Worm (Caenorhabditis elegans) whole organism, L4 larva: ENCODE data around the gene mcm-5.
A peak's percentile ranks its signal among the peaks of the same experiment; 100 is the strongest.

ENCODE experiments used
- D1046.2 ChIP-seq: fragments of 200-800 bp; sonication (Bioruptor generic); IDR thresholded peaks from 2 replicates; pipeline ENCODE4 v1.3.6; 2022; ENCODE audit warnings: missing genetic modification characterization, missing compliant biosample characterization
- F37D6.2 ChIP-seq: sonication (generic microtip); optimal IDR thresholded peaks from 2 replicates; lab custom pipeline; 2016; ENCODE audit warnings: mild to moderate bottlenecking, missing genetic modification characterization, missing compliant biosample characterization
- F49E8.2 ChIP-seq: sonication (generic microtip); optimal IDR thresholded peaks from 2 replicates; lab custom pipeline; 2016; ENCODE audit warnings: missing compliant biosample characterization, mild to moderate bottlenecking, missing genetic modification characterization, borderline replicate concordance
- R02D3.7 ChIP-seq: fragments of 150-350 bp; sonication (generic microtip); optimal IDR thresholded peaks from 3 replicates; lab custom pipeline; 2014; ENCODE audit warnings: missing biosample characterization, missing genetic modification characterization
- T26A8.4 ChIP-seq: fragments of 200-800 bp; sonication (Bioruptor generic); IDR thresholded peaks from 2 replicates; pipeline ENCODE4 v1.3.6; 2022; ENCODE audit warnings: missing genetic modification characterization, missing compliant biosample characterization
- Y5F2A.4 ChIP-seq: fragments of 200-800 bp; sonication (Bioruptor generic); optimal IDR thresholded peaks from 2 replicates; lab custom pipeline; 2018; ENCODE audit warnings: mild to moderate bottlenecking, missing genetic modification characterization, missing compliant biosample characterization
- Y75B8A.6 ChIP-seq: fragments of 200-800 bp; sonication (Bioruptor generic); IDR thresholded peaks from 2 replicates; pipeline ENCODE4 v1.3.6; 2022; ENCODE audit warnings: missing genetic modification reagents, missing genetic modification characterization, missing compliant biosample characterization
- ZK337.2 ChIP-seq: fragments of 200-800 bp; sonication (Bioruptor generic); IDR thresholded peaks from 2 replicates; pipeline ENCODE4 v1.3.6; 2022; ENCODE audit warnings: missing genetic modification reagents, missing genetic modification characterization, missing compliant biosample characterization
- aha-1 ChIP-seq: fragments of 150-350 bp; peaks from one replicate; lab custom pipeline; 2014; ENCODE audit warnings: missing biosample characterization, missing genetic modification characterization
- ceh-20 ChIP-seq: fragments of 200-800 bp; sonication (Bioruptor generic); IDR thresholded peaks from 2 replicates; pipeline ENCODE4 v1.3.6; 2022; ENCODE audit warnings: missing genetic modification reagents, missing genetic modification characterization, missing compliant biosample characterization
- ceh-28 ChIP-seq: fragments of 150-350 bp; optimal IDR thresholded peaks from 2 replicates; lab custom pipeline; 2014; ENCODE audit warnings: missing biosample characterization, missing genetic modification reagents, missing genetic modification characterization
- ceh-82 ChIP-seq: sonication (generic microtip); optimal IDR thresholded peaks from 2 replicates; lab custom pipeline; 2017; ENCODE audit warnings: missing biosample characterization, missing genetic modification characterization
- ces-1 ChIP-seq: fragments of 150-350 bp; sonication (generic microtip); optimal IDR thresholded peaks from 4 replicates; lab custom pipeline; 2014; ENCODE audit warnings: missing biosample characterization, missing genetic modification reagents, missing genetic modification characterization
- daf-19 ChIP-seq: fragments of 200-800 bp; sonication (Bioruptor generic); conservative IDR thresholded peaks from 2 replicates; pipeline ENCODE4 v1.3.6; 2022; ENCODE audit warnings: missing genetic modification characterization, missing compliant biosample characterization
- daf-8 ChIP-seq: fragments of 200-800 bp; sonication (Bioruptor generic); IDR thresholded peaks from 2 replicates; pipeline ENCODE4 v1.3.6; 2022; ENCODE audit warnings: missing genetic modification characterization, missing compliant biosample characterization
- dve-1 ChIP-seq: sonication (generic microtip); optimal IDR thresholded peaks from 2 replicates; lab custom pipeline; 2017; ENCODE audit warnings: antibody characterized with exemption, mild to moderate bottlenecking, missing genetic modification characterization, missing compliant biosample characterization; ENCODE audit not compliant: insufficient read depth
- egl-27 ChIP-seq: sonication (generic microtip); optimal IDR thresholded peaks from 3 replicates; lab custom pipeline; 2017; ENCODE audit warnings: missing biosample characterization, missing genetic modification reagents, missing genetic modification characterization
- egl-43 ChIP-seq: fragments of 200-800 bp; sonication (Bioruptor generic); IDR thresholded peaks from 2 replicates; pipeline ENCODE4 v1.3.6; 2022; ENCODE audit warnings: missing genetic modification reagents, missing genetic modification characterization, missing compliant biosample characterization
- fkh-10 ChIP-seq: fragments of 150-350 bp; optimal IDR thresholded peaks from 2 replicates; lab custom pipeline; 2014; ENCODE audit warnings: missing biosample characterization, missing genetic modification reagents, missing genetic modification characterization
- fos-1 ChIP-seq: fragments of 150-350 bp; optimal IDR thresholded peaks from 2 replicates; lab custom pipeline; 2014; ENCODE audit warnings: missing biosample characterization, missing genetic modification characterization
- hif-1 ChIP-seq, 2 experiments: sonication (generic microtip); optimal IDR thresholded peaks; 2 replicates each; lab custom pipeline; 2016 to 2017; ENCODE audit warnings: missing compliant biosample characterization in 2 of 2, missing genetic modification characterization in 2 of 2, missing genetic modification reagents in 2 of 2, missing genotype in 2 of 2, mild to moderate bottlenecking in 1 of 2
- hlh-30 ChIP-seq: sonication (generic microtip); optimal IDR thresholded peaks from 2 replicates; lab custom pipeline; 2017; ENCODE audit warnings: antibody characterized with exemption, mild to moderate bottlenecking, missing genetic modification characterization, missing compliant biosample characterization; ENCODE audit not compliant: insufficient read depth
- jun-1 ChIP-seq: fragments of 150-350 bp; optimal IDR thresholded peaks from 2 replicates; lab custom pipeline; 2014; ENCODE audit warnings: missing biosample characterization, missing genetic modification reagents, missing genetic modification characterization
- lim-7 ChIP-seq: fragments of 200-800 bp; sonication (Bioruptor generic); IDR thresholded peaks from 2 replicates; pipeline ENCODE4 v1.3.6; 2022; ENCODE audit warnings: missing genetic modification characterization, missing compliant biosample characterization
- lin-38 ChIP-seq: fragments of 200-800 bp; sonication (Bioruptor generic); IDR thresholded peaks from 2 replicates; pipeline ENCODE4 v1.3.6; 2022; ENCODE audit warnings: missing genetic modification reagents, missing genetic modification characterization, missing compliant biosample characterization
- lin-39 ChIP-seq: fragments of 150-350 bp; optimal IDR thresholded peaks from 2 replicates; lab custom pipeline; 2014; ENCODE audit warnings: missing biosample characterization, missing genetic modification reagents, missing genetic modification characterization
- lir-3 ChIP-seq: sonication (generic microtip); optimal IDR thresholded peaks from 2 replicates; lab custom pipeline; 2016; ENCODE audit warnings: mild to moderate bottlenecking, missing genetic modification characterization, missing compliant biosample characterization
- mdl-1 ChIP-seq, 2 experiments: fragments of 150-350 bp in 1 of 2; sonication (generic microtip) in 1 of 2; optimal IDR thresholded peaks; 2 replicates each; lab custom pipeline; 2014 to 2017; ENCODE audit warnings: missing biosample characterization in 2 of 2, missing genetic modification characterization in 2 of 2
- mep-1 ChIP-seq: fragments of 150-350 bp; sonication (generic microtip); optimal IDR thresholded peaks from 3 replicates; lab custom pipeline; 2014; ENCODE audit warnings: missing biosample characterization, missing genetic modification characterization
- mes-2 ChIP-seq: sonication (generic microtip); optimal IDR thresholded peaks from 2 replicates; lab custom pipeline; 2016; ENCODE audit warnings: missing genotype, mild to moderate bottlenecking, missing genetic modification characterization, missing compliant biosample characterization; ENCODE audit not compliant: poor library complexity, severe bottlenecking
- mxl-2 ChIP-seq: fragments of 200-800 bp; sonication (Bioruptor generic); conservative IDR thresholded peaks from 2 replicates; pipeline ENCODE4 v1.3.6; 2022; ENCODE audit warnings: missing genetic modification reagents, missing genetic modification characterization, missing compliant biosample characterization
- nhr-11 ChIP-seq: fragments of 150-350 bp; optimal IDR thresholded peaks from 2 replicates; lab custom pipeline; 2014; ENCODE audit warnings: missing biosample characterization, missing genetic modification characterization
- nhr-111 ChIP-seq: fragments of 200-800 bp; sonication (Bioruptor generic); optimal IDR thresholded peaks from 2 replicates; lab custom pipeline; 2018; ENCODE audit warnings: mild to moderate bottlenecking, missing genetic modification characterization, missing compliant biosample characterization
- nhr-42 ChIP-seq: fragments of 200-800 bp; sonication (Bioruptor generic); IDR thresholded peaks from 2 replicates; pipeline ENCODE4 v1.3.6; 2022; ENCODE audit warnings: missing genetic modification characterization, missing compliant biosample characterization
- nhr-48 ChIP-seq: sonication (generic microtip); optimal IDR thresholded peaks from 2 replicates; lab custom pipeline; 2016; ENCODE audit warnings: mild to moderate bottlenecking, missing genetic modification characterization, missing compliant biosample characterization
- nhr-76 ChIP-seq: fragments of 150-350 bp; optimal IDR thresholded peaks from 2 replicates; lab custom pipeline; 2014; ENCODE audit warnings: missing biosample characterization, missing genetic modification characterization
- rbr-2 ChIP-seq: sonication (generic microtip); optimal IDR thresholded peaks from 2 replicates; lab custom pipeline; 2016; ENCODE audit warnings: missing genotype, missing genetic modification characterization, missing compliant biosample characterization
- saeg-2 ChIP-seq: fragments of 200-800 bp; sonication (Bioruptor generic); IDR thresholded peaks from 2 replicates; pipeline ENCODE4 v1.3.6; 2022; ENCODE audit warnings: missing genetic modification reagents, missing genetic modification characterization, missing compliant biosample characterization
- sdz-12 ChIP-seq: fragments of 200-800 bp; sonication (Bioruptor generic); optimal IDR thresholded peaks from 2 replicates; lab custom pipeline; 2018; ENCODE audit warnings: mild to moderate bottlenecking, missing genetic modification characterization, missing compliant biosample characterization
- set-16 ChIP-seq: fragments of 200-800 bp; sonication (Bioruptor generic); IDR thresholded peaks from 2 replicates; pipeline ENCODE4 v1.3.6; 2022; ENCODE audit warnings: missing genetic modification reagents, missing genetic modification characterization, missing compliant biosample characterization
- skn-1 ChIP-seq: fragments of 150-350 bp; optimal IDR thresholded peaks from 2 replicates; lab custom pipeline; 2014; ENCODE audit warnings: missing biosample characterization, missing genetic modification characterization
- snpc-4 ChIP-seq: fragments of 150-350 bp; optimal IDR thresholded peaks from 2 replicates; lab custom pipeline; 2014; ENCODE audit warnings: missing biosample characterization, missing genetic modification characterization
- tag-97 ChIP-seq: fragments of 200-800 bp; sonication (Bioruptor generic); IDR thresholded peaks from 2 replicates; pipeline ENCODE4 v1.3.6; 2022; ENCODE audit warnings: missing genetic modification characterization, missing compliant biosample characterization
- tra-1 ChIP-seq: fragments of 200-800 bp; sonication (Bioruptor generic); IDR thresholded peaks from 2 replicates; pipeline ENCODE4 v1.3.6; 2022; ENCODE audit warnings: missing genetic modification reagents, missing genetic modification characterization, missing compliant biosample characterization
- unc-130 ChIP-seq: sonication (generic microtip); optimal IDR thresholded peaks from 2 replicates; lab custom pipeline; 2016; ENCODE audit warnings: missing genetic modification reagents, missing genetic modification characterization, missing compliant biosample characterization
- unc-62 ChIP-seq, 3 experiments: fragments of 150-350 bp in 1 of 3; sonication (generic microtip); optimal IDR thresholded peaks in 2 of 3; peaks in 1 of 3; 1 replicate in 1 of 3; 2 replicates in 2 of 3; lab custom pipeline; 2014 to 2017; ENCODE audit warnings: missing biosample characterization in 3 of 3, missing genetic modification characterization in 3 of 3, missing genetic modification reagents in 3 of 3, missing genotype in 1 of 3
- vab-7 ChIP-seq: fragments of 200-800 bp; sonication (Bioruptor generic); IDR thresholded peaks from 2 replicates; pipeline ENCODE4 v1.3.6; 2022; ENCODE audit warnings: missing genetic modification reagents, missing genetic modification characterization, missing compliant biosample characterization
- zfp-2 ChIP-seq: sonication (generic microtip); optimal IDR thresholded peaks from 2 replicates; lab custom pipeline; 2016; ENCODE audit warnings: mild to moderate bottlenecking, missing genetic modification characterization, missing compliant biosample characterization
- zip-11 ChIP-seq: fragments of 200-800 bp; sonication (Bioruptor generic); IDR thresholded peaks from 2 replicates; pipeline ENCODE4 v1.3.6; 2022; ENCODE audit warnings: missing genetic modification characterization, missing compliant biosample characterization
- zip-2 ChIP-seq: fragments of 150-350 bp; optimal IDR thresholded peaks from 2 replicates; lab custom pipeline; 2014; ENCODE audit warnings: missing biosample characterization, missing genetic modification characterization
- ztf-11 ChIP-seq: fragments of 150-350 bp; optimal IDR thresholded peaks from 2 replicates; lab custom pipeline; 2014; ENCODE audit warnings: missing biosample characterization, missing genetic modification characterization
- ztf-7 ChIP-seq: fragments of 150-350 bp; optimal IDR thresholded peaks from 2 replicates; lab custom pipeline; 2014; ENCODE audit warnings: missing biosample characterization, missing genetic modification characterization

mcm-5 gene

ce11 chrIII:4335614-4336013, 44.5 kb upstream of the mcm-5 start (continued):
- TF ChIP-seq nhr-48 (tag; lab: Kevin White, UChicago) (no peak), ceh-28 (tag; lab: Kevin White, UChicago) (no peak), fkh-10 (GFP tag; lab: Kevin White, UChicago) (peak; percentile 6), tag-97 (GFP tag; lab: Robert Waterston, UW) (no peak), nhr-11 (tag; lab: Kevin White, UChicago) (no peak), hif-1 (tag; optimal IDR thresholded peaks at IDR 0.05; lab: Kevin White, UChicago) (peak in 1 of 2 experiments; percentile 31), zip-2 (no peak), Y5F2A.4 (GFP tag; lab: Kevin White, UChicago) (no peak), rbr-2 (tag; lab: Kevin White, UChicago) (peak; percentile 54), skn-1 (tag; lab: Kevin White, UChicago) (no peak), vab-7 (GFP tag; lab: Robert Waterston, UW) (no peak), Y75B8A.6 (GFP tag; lab: Robert Waterston, UW) (no peak), aha-1 (tag; lab: Kevin White, UChicago) (no peak), saeg-2 (GFP tag; lab: Robert Waterston, UW) (no peak), nhr-111 (GFP tag; lab: Kevin White, UChicago) (no peak), daf-19 (GFP tag; lab: Robert Waterston, UW) (no peak), dve-1 (no peak), lin-39 (tag; lab: Kevin White, UChicago) (no peak), mep-1 (tag; lab: Kevin White, UChicago) (no peak), ztf-7 (tag; lab: Kevin White, UChicago) (no peak), unc-130 (GFP tag; lab: Kevin White, UChicago) (no peak), zfp-2 (tag; lab: Kevin White, UChicago) (no peak), ceh-20 (GFP tag; lab: Robert Waterston, UW) (no peak), fos-1 (tag; lab: Kevin White, UChicago) (no peak), egl-27 (no peak), nhr-76 (tag; lab: Kevin White, UChicago) (no peak), T26A8.4 (GFP tag; lab: Robert Waterston, UW) (no peak), nhr-42 (no peak), D1046.2 (no peak), hlh-30 (tag; lab: Kevin White, UChicago) (no peak), mes-2 (tag; lab: Kevin White, UChicago) (peak; percentile 26), unc-62 (GFP tag; optimal IDR thresholded peaks at IDR 0.05 in 1 of 2; lab: Kevin White, UChicago) (peak in 1 of 2 experiments; percentile 42), unc-62 (tag; optimal IDR thresholded peaks at IDR 0.05; lab: Kevin White, UChicago) (no peak), jun-1 (tag; lab: Kevin White, UChicago) (no peak), zip-11 (GFP tag; lab: Robert Waterston, UW) (no peak), egl-43 (GFP tag; lab: Robert Waterston, UW) (peak; percentile 51; the same call in 1 of the 2 replicates), ceh-82 (tag; lab: Kevin White, UChicago) (no peak), lim-7 (GFP tag; lab: Robert Waterston, UW) (no peak), lin-38 (no peak), daf-8 (GFP tag; lab: Robert Waterston, UW) (no peak), set-16 (GFP tag; lab: Robert Waterston, UW) (peak; percentile 42; the same call in 1 of the 2 replicates), F49E8.2 (no peak), mdl-1 (tag; optimal IDR thresholded peaks at IDR 0.05; lab: Kevin White, UChicago) (peak in 1 of 2 experiments; percentile 59), snpc-4 (tag; lab: Kevin White, UChicago) (no peak), ZK337.2 (GFP tag; lab: Robert Waterston, UW) (no peak), ztf-11 (tag; lab: Kevin White, UChicago) (no peak), lir-3 (tag; lab: Kevin White, UChicago) (no peak), ces-1 (GFP tag; lab: Kevin White, UChicago) (no peak), tra-1 (GFP tag; lab: Robert Waterston, UW) (no peak), sdz-12 (GFP tag; lab: Kevin White, UChicago) (no peak), F37D6.2 (tag; lab: Kevin White, UChicago) (no peak), R02D3.7 (tag; lab: Kevin White, UChicago) (no peak), mxl-2 (GFP tag; lab: Robert Waterston, UW) (no peak)
